ENCODE assay signal across 5 worm cellular contexts in genomic region chrV:8359113-8359564, ce11.
A peak's percentile ranks its signal among the peaks of the same experiment; 100 is the strongest.
TF ChIP-seq lines count a peak whose summit lies in the region.

Gene mpdu-1 (minus strand): TSS chrV:8359163.

TF ChIP-seq in whole organism, L1 larva, 84 proteins besides CTCF, POLR2A, EP300 and RAD21 (continued from another document and continues in another):
- TF ChIP-seq zag-1 (tag; optimal IDR thresholded peaks at IDR 0.05; lab: Kevin White, UChicago) (no peak), vab-15 (tag; optimal IDR thresholded peaks at IDR 0.05; lab: Kevin White, UChicago) (no peak), dpl-1 (GFP tag; optimal IDR thresholded peaks at IDR 0.05; lab: Kevin White, UChicago) (peak; percentile 64 to 81 (median 75)), lin-35 (GFP tag; optimal IDR thresholded peaks at IDR 0.05; lab: Kevin White, UChicago) (peak; percentile 69 to 78), mep-1 (tag; optimal IDR thresholded peaks at IDR 0.05; lab: Kevin White, UChicago) (peak; percentile 93), ama-1 (optimal IDR thresholded peaks at IDR 0.05; lab: Kevin White, UChicago) (no peak), nhr-20 (tag; optimal IDR thresholded peaks at IDR 0.05; lab: Kevin White, UChicago) (peak; percentile 78), sox-4 (tag; optimal IDR thresholded peaks at IDR 0.05; lab: Kevin White, UChicago) (peak; percentile 13), fkh-8 (tag; optimal IDR thresholded peaks at IDR 0.05; lab: Kevin White, UChicago) (peak; percentile 21), aha-1 (tag; optimal IDR thresholded peaks at IDR 0.05; lab: Kevin White, UChicago) (no peak), hpl-2 (GFP tag; optimal IDR thresholded peaks at IDR 0.05; lab: Kevin White, UChicago) (no peak), mdl-1 (tag; optimal IDR thresholded peaks at IDR 0.05; lab: Kevin White, UChicago) (peak in 1 of 2 experiments; percentile 23), rnt-1 (tag; optimal IDR thresholded peaks at IDR 0.05; lab: Kevin White, UChicago) (peak; percentile 71), lin-13 (GFP tag; optimal IDR thresholded peaks at IDR 0.05; lab: Kevin White, UChicago) (peak; percentile 24), nhr-47 (tag; optimal IDR thresholded peaks at IDR 0.05; lab: Kevin White, UChicago) (peak; percentile 76), nhr-71 (tag; optimal IDR thresholded peaks at IDR 0.05; lab: Kevin White, UChicago) (peak; percentile 80), ztf-4 (tag; optimal IDR thresholded peaks at IDR 0.05; lab: Kevin White, UChicago) (no peak), lin-15B (tag; optimal IDR thresholded peaks at IDR 0.05; lab: Kevin White, UChicago) (peak; percentile 8), ceh-8 (GFP tag; optimal IDR thresholded peaks at IDR 0.05; lab: Kevin White, UChicago) (peak; percentile 8), hlh-17 (GFP tag; optimal IDR thresholded peaks at IDR 0.05; lab: Kevin White, UChicago; ENCODE audit: borderline replicate concordance) (no peak), irx-1 (tag; optimal IDR thresholded peaks at IDR 0.05; lab: Kevin White, UChicago) (peak; percentile 63), nhr-77 (tag; optimal IDR thresholded peaks at IDR 0.05; lab: Kevin White, UChicago) (peak; percentile 8), nhr-76 (tag; optimal IDR thresholded peaks at IDR 0.05; lab: Kevin White, UChicago) (no peak), egl-13 (tag; optimal IDR thresholded peaks at IDR 0.05; lab: Kevin White, UChicago) (peak; percentile 39), xbp-1 (tag; optimal IDR thresholded peaks at IDR 0.05; lab: Kevin White, UChicago) (peak; percentile 85), Y116A8C.19 (tag; optimal IDR thresholded peaks at IDR 0.05; lab: Kevin White, UChicago; ENCODE audit: borderline replicate concordance) (no peak)

TF ChIP-seq in whole organism, L2 larva, 48 proteins besides CTCF, POLR2A, EP300 and RAD21 (continued from another document):
- TF ChIP-seq ceh-16 (tag; optimal IDR thresholded peaks at IDR 0.05; lab: Kevin White, UChicago) (no peak), ztf-4 (tag; optimal IDR thresholded peaks at IDR 0.05; lab: Kevin White, UChicago) (peak; percentile 48), gmeb-1 (tag; optimal IDR thresholded peaks at IDR 0.05; lab: Kevin White, UChicago) (peak; percentile 78), unc-55 (GFP tag; optimal IDR thresholded peaks at IDR 0.05; lab: Kevin White, UChicago) (peak; percentile 77), aly-2 (tag; optimal IDR thresholded peaks at IDR 0.05; lab: Kevin White, UChicago) (no peak), C34F6.9 (tag; optimal IDR thresholded peaks at IDR 0.05; lab: Kevin White, UChicago) (peak; percentile 80), unc-62 (GFP tag; optimal IDR thresholded peaks at IDR 0.05; lab: Kevin White, UChicago) (no peak), dmd-4 (tag; optimal IDR thresholded peaks at IDR 0.05; lab: Kevin White, UChicago) (no peak), nhr-6 (tag; optimal IDR thresholded peaks at IDR 0.05; lab: Kevin White, UChicago) (peak; percentile 61), nhr-21 (tag; optimal IDR thresholded peaks at IDR 0.05; lab: Kevin White, UChicago) (peak; percentile 44), alr-1 (tag; optimal IDR thresholded peaks at IDR 0.05; lab: Kevin White, UChicago) (peak; percentile 24), egl-27 (tag; optimal IDR thresholded peaks at IDR 0.05; lab: Kevin White, UChicago) (peak; percentile 50), ztf-11 (tag; optimal IDR thresholded peaks at IDR 0.05; lab: Kevin White, UChicago) (no peak), fos-1 (tag; optimal IDR thresholded peaks at IDR 0.05; lab: Kevin White, UChicago) (peak; percentile 75), sma-9 (GFP tag; optimal IDR thresholded peaks at IDR 0.05; lab: Kevin White, UChicago) (peak; percentile 77), sma-9 (tag; optimal IDR thresholded peaks at IDR 0.05; lab: Kevin White, UChicago) (no peak), snpc-4 (tag; optimal IDR thresholded peaks at IDR 0.05; lab: Kevin White, UChicago) (peak; percentile 77), lin-13 (GFP tag; optimal IDR thresholded peaks at IDR 0.05; lab: Kevin White, UChicago) (peak; percentile 64), sem-4 (tag; optimal IDR thresholded peaks at IDR 0.05; lab: Kevin White, UChicago) (peak; percentile 17), nhr-25 (tag; optimal IDR thresholded peaks at IDR 0.05; lab: Kevin White, UChicago) (no peak), ZK546.5 (tag; optimal IDR thresholded peaks at IDR 0.05; lab: Kevin White, UChicago) (no peak), nhr-12 (tag; optimal IDR thresholded peaks at IDR 0.05; lab: Kevin White, UChicago) (no peak), crh-2 (tag; optimal IDR thresholded peaks at IDR 0.05; lab: Kevin White, UChicago) (peak; percentile 71), zag-1 (tag; optimal IDR thresholded peaks at IDR 0.05; lab: Kevin White, UChicago) (no peak)

TF ChIP-seq in whole organism, L3 larva, 47 proteins besides CTCF, POLR2A, EP300 and RAD21 (continued from another document):
- TF ChIP-seq nhr-76 (tag; optimal IDR thresholded peaks at IDR 0.05; lab: Kevin White, UChicago) (no peak), nhr-28 (tag; optimal IDR thresholded peaks at IDR 0.05; lab: Kevin White, UChicago) (no peak), nhr-25 (tag; optimal IDR thresholded peaks at IDR 0.05; lab: Kevin White, UChicago) (peak; percentile 9), lin-15B (tag; optimal IDR thresholded peaks at IDR 0.05; lab: Kevin White, UChicago) (peak; percentile 59), pqm-1 (tag; optimal IDR thresholded peaks at IDR 0.05; lab: Kevin White, UChicago) (peak; percentile 78), nhr-23 (tag; optimal IDR thresholded peaks at IDR 0.05; lab: Kevin White, UChicago) (no peak), jun-1 (tag; optimal IDR thresholded peaks at IDR 0.05; lab: Kevin White, UChicago) (peak; percentile 51), egl-5 (tag; optimal IDR thresholded peaks at IDR 0.05; lab: Kevin White, UChicago) (no peak), pha-4 (tag; optimal IDR thresholded peaks at IDR 0.05; lab: Kevin White, UChicago) (no peak), ztf-11 (tag; optimal IDR thresholded peaks at IDR 0.05; lab: Kevin White, UChicago) (no peak), ztf-4 (tag; optimal IDR thresholded peaks at IDR 0.05; lab: Kevin White, UChicago) (no peak)

TF ChIP-seq in whole organism, L4 larva, 104 proteins besides CTCF, POLR2A, EP300 and RAD21 (continued from another document):
- TF ChIP-seq rbr-2 (tag; optimal IDR thresholded peaks at IDR 0.05; lab: Kevin White, UChicago) (peak; percentile 26), F10B5.3 (tag; optimal IDR thresholded peaks at IDR 0.05; lab: Kevin White, UChicago) (no peak), ZK337.2 (GFP tag; IDR thresholded peaks at IDR 0.05; lab: Robert Waterston, UW) (no peak), nhr-10 (tag; optimal IDR thresholded peaks at IDR 0.05; lab: Kevin White, UChicago) (no peak), zfp-3 (GFP tag; conservative IDR thresholded peaks at IDR 0.05; lab: Robert Waterston, UW) (no peak), daf-16 (GFP tag; optimal IDR thresholded peaks at IDR 0.05; lab: Kevin White, UChicago) (no peak), daf-16 (tag; optimal IDR thresholded peaks at IDR 0.05; lab: Kevin White, UChicago) (peak; percentile 71), nhr-77 (tag; optimal IDR thresholded peaks at IDR 0.05; lab: Kevin White, UChicago) (peak; percentile 71), dpl-1 (GFP tag; optimal IDR thresholded peaks at IDR 0.05; lab: Kevin White, UChicago) (peak; percentile 80), nhr-11 (tag; optimal IDR thresholded peaks at IDR 0.05; lab: Kevin White, UChicago) (no peak), nhr-6 (tag; optimal IDR thresholded peaks at IDR 0.05; lab: Kevin White, UChicago) (peak; percentile 36), egl-27 (tag; optimal IDR thresholded peaks at IDR 0.05; lab: Kevin White, UChicago) (no peak), ceh-62 (tag; optimal IDR thresholded peaks at IDR 0.05; lab: Kevin White, UChicago) (no peak), arid-1 (GFP tag; conservative IDR thresholded peaks at IDR 0.05; lab: Robert Waterston, UW) (no peak), ceh-44 (GFP tag; IDR thresholded peaks at IDR 0.05; lab: Robert Waterston, UW) (no peak), nhr-111 (GFP tag; optimal IDR thresholded peaks at IDR 0.05; lab: Kevin White, UChicago) (no peak), daf-8 (GFP tag; IDR thresholded peaks at IDR 0.05; lab: Robert Waterston, UW) (no peak), unc-39 (tag; optimal IDR thresholded peaks at IDR 0.05; lab: Kevin White, UChicago) (no peak), nhr-48 (tag; optimal IDR thresholded peaks at IDR 0.05; lab: Kevin White, UChicago) (peak; percentile 33), saeg-2 (GFP tag; IDR thresholded peaks at IDR 0.05; lab: Robert Waterston, UW) (no peak), pha-4 (GFP tag; IDR thresholded peaks at IDR 0.05; lab: Robert Waterston, UW) (no peak), pha-4 (tag; optimal IDR thresholded peaks at IDR 0.05; lab: Kevin White, UChicago) (peak; percentile 57), nhr-102 (tag; optimal IDR thresholded peaks at IDR 0.05; lab: Kevin White, UChicago) (no peak), ctbp-1 (GFP tag; IDR thresholded peaks at IDR 0.05; lab: Robert Waterston, UW) (no peak), Y105C5A.15 (GFP tag; IDR thresholded peaks at IDR 0.05; lab: Robert Waterston, UW) (no peak), dmd-8 (GFP tag; IDR thresholded peaks at IDR 0.05; lab: Robert Waterston, UW) (no peak), T26A8.4 (GFP tag; IDR thresholded peaks at IDR 0.05; lab: Robert Waterston, UW) (no peak), pqm-1 (tag; optimal IDR thresholded peaks at IDR 0.05; lab: Kevin White, UChicago) (peak; percentile 71), lsy-2 (tag; optimal IDR thresholded peaks at IDR 0.05; lab: Kevin White, UChicago) (peak in 1 of 2 experiments; percentile 87), snpc-4 (tag; optimal IDR thresholded peaks at IDR 0.05; lab: Kevin White, UChicago) (peak; percentile 31), nhr-76 (tag; optimal IDR thresholded peaks at IDR 0.05; lab: Kevin White, UChicago) (no peak), set-16 (GFP tag; IDR thresholded peaks at IDR 0.05; lab: Robert Waterston, UW) (no peak), nhr-28 (tag; optimal IDR thresholded peaks at IDR 0.05; lab: Kevin White, UChicago) (peak; percentile 69), ama-1 (optimal IDR thresholded peaks at IDR 0.05; lab: Kevin White, UChicago) (no peak), dve-1 (tag; optimal IDR thresholded peaks at IDR 0.05; lab: Kevin White, UChicago; ENCODE audit: insufficient read depth) (peak; percentile 89)

TF ChIP-seq in whole organism, young adult, 124 proteins besides CTCF, POLR2A, EP300 and RAD21 (continued from another document):
- no peak for TF ChIP-seq lsy-27 (tag; optimal IDR thresholded peaks at IDR 0.05; lab: Kevin White, UChicago; ENCODE audit: borderline replicate concordance, insufficient read depth)
- TF ChIP-seq Y67H2A.10 (GFP tag; conservative IDR thresholded peaks at IDR 0.05; lab: Robert Waterston, UW): no peak
- TF ChIP-seq F23B12.7 (tag; optimal IDR thresholded peaks at IDR 0.05; lab: Kevin White, UChicago; ENCODE audit: insufficient read depth): peak; percentile 74
- no peak for TF ChIP-seq nhr-90 (tag; optimal IDR thresholded peaks at IDR 0.05; lab: Kevin White, UChicago)
- TF ChIP-seq madf-3 (GFP tag; IDR thresholded peaks at IDR 0.05; lab: Robert Waterston, UW): no peak
- peak; percentile 94 for TF ChIP-seq ztf-18 (tag; optimal IDR thresholded peaks at IDR 0.05; lab: Kevin White, UChicago)
- TF ChIP-seq ZK185.1 (tag; optimal IDR thresholded peaks at IDR 0.05; lab: Kevin White, UChicago; ENCODE audit: poor library complexity, severe bottlenecking): peak; percentile 12
- TF ChIP-seq unc-62 (GFP tag; optimal IDR thresholded peaks at IDR 0.05; lab: Kevin White, UChicago): no peak
- TF ChIP-seq B0336.3 (GFP tag; IDR thresholded peaks at IDR 0.05; lab: Robert Waterston, UW): no peak
- TF ChIP-seq K11D2.4 (GFP tag; IDR thresholded peaks at IDR 0.05; lab: Robert Waterston, UW): no peak
- peak; percentile 42 for TF ChIP-seq lsl-1 (GFP tag; optimal IDR thresholded peaks at IDR 0.05; lab: Kevin White, UChicago)
- peak; percentile 57 for TF ChIP-seq snpc-1.1 (tag; optimal IDR thresholded peaks at IDR 0.05; lab: Kevin White, UChicago; ENCODE audit: insufficient read depth)
- no peak for TF ChIP-seq ceh-40 (GFP tag; IDR thresholded peaks at IDR 0.05; lab: Robert Waterston, UW)
TF ChIP-seq in whole organism, young adult: peak in this region for 14.
